Fruit fly (Drosophila melanogaster) whole organism, embryonic: Measurements from ENCODE around the gene CG5021.
A peak's percentile ranks its signal among the peaks of the same experiment; 100 is the strongest.

Experiments
- ATbp ChIP-seq: fragments of 200-800 bp; sonication (Bioruptor generic); optimal IDR thresholded peaks from 2 replicates; lab custom pipeline; 2017; ENCODE audit warnings: missing biosample characterization, mild to moderate bottlenecking, missing genetic modification characterization, missing genetic modification reagents
- Awh ChIP-seq: fragments of 200-800 bp; sonication (Bioruptor generic); IDR thresholded peaks from 2 replicates; pipeline ENCODE4, ENCODE4 v1.3.6; 2022; ENCODE audit warnings: missing biosample characterization, missing genetic modification characterization
- Blimp-1 ChIP-seq: fragments of 200-800 bp; sonication (Bioruptor generic); optimal IDR thresholded peaks from 3 replicates; lab custom pipeline; 2018; ENCODE audit warnings: missing biosample characterization, missing genetic modification characterization, mild to moderate bottlenecking, moderate library complexity, missing genetic modification reagents
- CG11398 ChIP-seq: fragments of 200-800 bp; sonication (Bioruptor generic); optimal IDR thresholded peaks from 2 replicates; lab custom pipeline; 2016; ENCODE audit warnings: missing biosample characterization, missing genetic modification characterization
- CG11456 ChIP-seq: fragments of 200-800 bp; sonication (Bioruptor generic); IDR thresholded peaks from 3 replicates; pipeline ENCODE4 v1.3.6; 2022; ENCODE audit warnings: missing biosample characterization, missing genetic modification characterization
- CG13894 ChIP-seq: fragments of 200-800 bp; sonication (Bioruptor generic); optimal IDR thresholded peaks from 3 replicates; lab custom pipeline; 2018; ENCODE audit warnings: missing biosample characterization, mild to moderate bottlenecking, missing genetic modification characterization, moderate library complexity
- CG14965 ChIP-seq: fragments of 200-800 bp; sonication (Bioruptor generic); optimal IDR thresholded peaks from 2 replicates; lab custom pipeline; 2016; ENCODE audit warnings: missing biosample characterization, missing genetic modification characterization, borderline replicate concordance
- CG15073 ChIP-seq: fragments of 200-800 bp; sonication (Bioruptor generic); optimal IDR thresholded peaks from 2 replicates; lab custom pipeline; 2016; ENCODE audit warnings: missing biosample characterization, missing genetic modification characterization
- CG15601 ChIP-seq: fragments of 200-800 bp; sonication (Bioruptor generic); optimal IDR thresholded peaks from 3 replicates; lab custom pipeline; 2019; ENCODE audit warnings: missing biosample characterization, mild to moderate bottlenecking, missing genetic modification characterization, moderate library complexity
- CG17361 ChIP-seq: fragments of 200-800 bp; sonication (Bioruptor generic); IDR thresholded peaks from 3 replicates; pipeline ENCODE4 v1.3.6; 2022; ENCODE audit warnings: missing biosample characterization, missing genetic modification characterization
- CG17912 ChIP-seq: fragments of 200-800 bp; sonication (Bioruptor generic); optimal IDR thresholded peaks from 2 replicates; lab custom pipeline; 2018; ENCODE audit warnings: missing biosample characterization, mild to moderate bottlenecking, missing genetic modification characterization
- CG18476 ChIP-seq: fragments of 200-800 bp; sonication (Bioruptor generic); optimal IDR thresholded peaks from 2 replicates; lab custom pipeline; 2016; ENCODE audit warnings: missing biosample characterization, mild to moderate bottlenecking, missing genetic modification characterization
- CG2712 ChIP-seq: fragments of 200-800 bp; optimal IDR thresholded peaks from 3 replicates; lab custom pipeline; 2019; ENCODE audit warnings: missing biosample characterization, mild to moderate bottlenecking, missing genetic modification characterization, moderate library complexity
- CG3838 ChIP-seq: fragments of 200-800 bp; sonication (Bioruptor generic); optimal IDR thresholded peaks from 3 replicates; lab custom pipeline; 2016; ENCODE audit warnings: missing biosample characterization, missing genetic modification characterization
- CG4282 ChIP-seq: fragments of 200-800 bp; sonication (Bioruptor generic); optimal IDR thresholded peaks from 2 replicates; lab custom pipeline; 2016; ENCODE audit warnings: missing biosample characterization, missing genetic modification characterization
- CG4820 ChIP-seq: fragments of 200-800 bp; sonication (Bioruptor generic); optimal IDR thresholded peaks from 3 replicates; lab custom pipeline; 2016; ENCODE audit warnings: missing biosample characterization, missing genetic modification characterization
- CG6175 ChIP-seq: fragments of 200-800 bp; sonication (Bioruptor generic); IDR thresholded peaks from 3 replicates; pipeline ENCODE4 v1.3.6; 2022; ENCODE audit warnings: missing biosample characterization, missing genetic modification characterization
- CG8388 ChIP-seq: fragments of 200-800 bp; sonication (Bioruptor generic); optimal IDR thresholded peaks from 2 replicates; lab custom pipeline; 2019; ENCODE audit warnings: missing biosample characterization, mild to moderate bottlenecking, missing genetic modification characterization, moderate library complexity
- CG8478 ChIP-seq: fragments of >200 bp; optimal IDR thresholded peaks from 2 replicates; lab custom pipeline; 2018
- CG9817 ChIP-seq: fragments of 200-800 bp; sonication (Bioruptor generic); optimal IDR thresholded peaks from 2 replicates; lab custom pipeline; 2018; ENCODE audit warnings: missing biosample characterization, mild to moderate bottlenecking, missing genetic modification characterization, moderate library complexity
- CHES-1-like ChIP-seq: fragments of 200-800 bp; sonication (Bioruptor generic); optimal IDR thresholded peaks from 2 replicates; lab custom pipeline; 2016; ENCODE audit warnings: missing biosample characterization, missing genetic modification characterization
- CkIIα-i1 ChIP-seq: fragments of 200-800 bp; sonication (Bioruptor generic); IDR thresholded peaks from 2 replicates; pipeline ENCODE4 v1.3.6; 2022; ENCODE audit warnings: missing biosample characterization, missing genetic modification characterization
- Drgx ChIP-seq: fragments of 200-800 bp; sonication (Bioruptor generic); IDR thresholded peaks from 2 replicates; pipeline ENCODE4 v1.3.6; 2022; ENCODE audit warnings: missing biosample characterization, missing genetic modification characterization
- HLH3B ChIP-seq: fragments of 200-800 bp; sonication (Bioruptor generic); IDR thresholded peaks from 2 replicates; pipeline ENCODE4 v1.3.6; 2022; ENCODE audit warnings: missing biosample characterization, missing genetic modification characterization
- HmgZ ChIP-seq: fragments of 200-800 bp; sonication (Bioruptor generic); optimal IDR thresholded peaks from 2 replicates; lab custom pipeline; 2018; ENCODE audit warnings: missing biosample characterization, mild to moderate bottlenecking, missing genetic modification characterization
- Hr78 ChIP-seq, 2 experiments: fragments of 200-800 bp in 1 of 2; fragments of >200 bp in 1 of 2; sonication (Bioruptor generic) in 1 of 2; optimal IDR thresholded peaks; 2 replicates each; lab custom pipeline; 2017 to 2019; ENCODE audit warnings: missing biosample characterization in 2 of 2, missing genetic modification characterization in 2 of 2, mild to moderate bottlenecking in 1 of 2, moderate library complexity in 1 of 2
- Lhr ChIP-seq: fragments of 200-800 bp; sonication (Bioruptor generic); optimal IDR thresholded peaks from 3 replicates; lab custom pipeline; 2017; ENCODE audit warnings: mild to moderate bottlenecking, missing biosample characterization, missing genetic modification reagents, missing genetic modification characterization
- Mad ChIP-seq: fragments of 200-800 bp; sonication (Bioruptor generic); optimal IDR thresholded peaks from 2 replicates; lab custom pipeline; 2016; ENCODE audit warnings: missing biosample characterization, missing genetic modification characterization
- Mrtf ChIP-seq: fragments of 200-800 bp; sonication (Bioruptor generic); IDR thresholded peaks from 3 replicates; pipeline ENCODE4 v1.3.6; 2022; ENCODE audit warnings: missing biosample characterization, missing genetic modification characterization
- Myb ChIP-seq: fragments of 200-800 bp; sonication (Bioruptor generic); optimal IDR thresholded peaks from 2 replicates; lab custom pipeline; 2016; ENCODE audit warnings: missing biosample characterization, missing genetic modification characterization
- NfI ChIP-seq: fragments of 200-800 bp; sonication (Bioruptor generic); optimal IDR thresholded peaks from 3 replicates; lab custom pipeline; 2018; ENCODE audit warnings: missing biosample characterization, mild to moderate bottlenecking, missing genetic modification characterization, moderate library complexity
- Pdp1 ChIP-seq, 2 experiments: fragments of 200-800 bp; sonication (Bioruptor generic); optimal IDR thresholded peaks; 3 replicates each; lab custom pipeline; 2016; ENCODE audit warnings: missing biosample characterization in 2 of 2, missing genetic modification characterization in 2 of 2, mild to moderate bottlenecking in 1 of 2, moderate library complexity in 1 of 2
- Rfx ChIP-seq: fragments of 200-800 bp; sonication (Bioruptor generic); IDR thresholded peaks from 2 replicates; pipeline ENCODE4 v1.3.6; 2022; ENCODE audit warnings: missing biosample characterization, missing genetic modification characterization
- ac ChIP-seq: fragments of 200-800 bp; sonication (Bioruptor generic); optimal IDR thresholded peaks from 3 replicates; lab custom pipeline; 2017; ENCODE audit warnings: missing biosample characterization, mild to moderate bottlenecking, missing genetic modification characterization
- ap ChIP-seq: fragments of 200-800 bp; sonication (Bioruptor generic); IDR thresholded peaks from 2 replicates; pipeline ENCODE4 v1.3.6; 2022; ENCODE audit warnings: missing biosample characterization, missing genetic modification characterization
- az2 ChIP-seq: fragments of 200-800 bp; sonication (Bioruptor generic); optimal IDR thresholded peaks from 3 replicates; lab custom pipeline; 2016; ENCODE audit warnings: missing biosample characterization, missing genetic modification characterization
- bbx ChIP-seq: fragments of 200-800 bp; sonication (Bioruptor generic); IDR thresholded peaks from 2 replicates; pipeline ENCODE4 v1.3.6; 2022; ENCODE audit warnings: missing biosample characterization, missing genetic modification characterization; ENCODE audit not compliant: partially characterized antibody
- crol ChIP-seq: fragments of 200-800 bp; sonication (Bioruptor generic); IDR thresholded peaks from 2 replicates; pipeline ENCODE4 v1.3.6; 2022; ENCODE audit warnings: missing biosample characterization, missing genetic modification characterization
- dysf ChIP-seq: fragments of 200-800 bp; sonication (Bioruptor generic); IDR thresholded peaks from 3 replicates; pipeline ENCODE4 v1.3.6; 2022; ENCODE audit warnings: missing biosample characterization, missing genetic modification characterization
- exex ChIP-seq: fragments of 200-800 bp; sonication (Bioruptor generic); optimal IDR thresholded peaks from 4 replicates; lab custom pipeline; 2018; ENCODE audit warnings: missing biosample characterization, mild to moderate bottlenecking, missing genetic modification characterization, moderate library complexity
- fd96Cb ChIP-seq: fragments of 200-800 bp; sonication (Bioruptor generic); optimal IDR thresholded peaks from 2 replicates; lab custom pipeline; 2018; ENCODE audit warnings: missing biosample characterization, mild to moderate bottlenecking, missing genetic modification characterization, moderate library complexity
- hbn ChIP-seq: fragments of 200-800 bp; sonication (Bioruptor generic); IDR thresholded peaks from 2 replicates; pipeline ENCODE4 v1.3.6; 2022; ENCODE audit warnings: missing biosample characterization, missing genetic modification characterization; ENCODE audit not compliant: partially characterized antibody
- kni ChIP-seq: fragments of 200-800 bp; sonication (Bioruptor generic); optimal IDR thresholded peaks from 3 replicates; lab custom pipeline; 2017; ENCODE audit warnings: mild to moderate bottlenecking, missing biosample characterization, missing genetic modification reagents, missing genetic modification characterization
- lola ChIP-seq, 3 experiments: fragments of >200 bp in 2 of 3; fragments of 200-800 bp in 1 of 3; sonication (Bioruptor generic) in 1 of 3; optimal IDR thresholded peaks; 2 replicates each; lab custom pipeline; 2017 to 2019; ENCODE audit warnings: missing biosample characterization in 3 of 3, missing genetic modification characterization in 3 of 3, mild to moderate bottlenecking in 1 of 3, moderate library complexity in 1 of 3
- mam ChIP-seq: fragments of 200-800 bp; sonication (Bioruptor generic); optimal IDR thresholded peaks from 3 replicates; lab custom pipeline; 2016; ENCODE audit warnings: missing biosample characterization, missing genetic modification characterization
- row ChIP-seq: fragments of 200-800 bp; sonication (Bioruptor generic); IDR thresholded peaks from 3 replicates; pipeline ENCODE4 v1.3.6; 2022; ENCODE audit warnings: missing biosample characterization, missing genetic modification characterization
- shn ChIP-seq: fragments of 200-800 bp; sonication (Bioruptor generic); optimal IDR thresholded peaks from 3 replicates; lab custom pipeline; 2016; ENCODE audit warnings: missing biosample characterization, missing genetic modification characterization
- tll ChIP-seq, 2 experiments: fragments of 200-800 bp in 1 of 2; fragments of >200 bp in 1 of 2; sonication (Bioruptor generic) in 1 of 2; optimal IDR thresholded peaks; 2 replicates each; lab custom pipeline; 2017 to 2019; ENCODE audit warnings: missing biosample characterization in 2 of 2, missing genetic modification characterization in 2 of 2, mild to moderate bottlenecking in 1 of 2, moderate library complexity in 1 of 2
- ttk ChIP-seq: fragments of 200-800 bp; sonication (Bioruptor generic); IDR thresholded peaks from 2 replicates; pipeline ENCODE4 v2.1.2; 2022; ENCODE audit warnings: missing biosample characterization, missing genetic modification characterization
- twi ChIP-seq: fragments of 200-800 bp; optimal IDR thresholded peaks from 2 replicates; lab custom pipeline; 2019; ENCODE audit warnings: missing biosample characterization, mild to moderate bottlenecking, missing genetic modification characterization, moderate library complexity
- wek ChIP-seq: fragments of 200-800 bp; sonication (Bioruptor generic); optimal IDR thresholded peaks from 3 replicates; lab custom pipeline; 2018; ENCODE audit warnings: missing biosample characterization, mild to moderate bottlenecking, missing genetic modification characterization, moderate library complexity

CG5021 gene

dm6 chr3L:8958557-8958956 is 8.1 kb upstream of the CG5021 start, which contains the start of gene CG13313:
Gene CG13313 (plus strand): TSS chr3L:8958857.
- TF ChIP-seq lola (GFP tag; optimal IDR thresholded peaks at IDR 0.05; lab: Kevin White, UChicago) (no peak), CG4282 (GFP tag; lab: Kevin White, UChicago) (no peak), CG8478 (lab: Kevin White, UChicago) (no peak), HmgZ (tag; lab: Kevin White, UChicago) (no peak), Blimp-1 (GFP tag; lab: Kevin White, UChicago) (peak; percentile 51), HLH3B (GFP tag; lab: Robert Waterston, UW) (no peak), CG6175 (GFP tag; lab: Robert Waterston, UW) (no peak), ttk (GFP tag; lab: Robert Waterston, UW) (no peak), Mad (GFP tag; lab: Kevin White, UChicago) (no peak), mam (no peak), Hr78 (GFP tag; optimal IDR thresholded peaks at IDR 0.05; lab: Kevin White, UChicago) (peak in 1 of 2 experiments; percentile 5), NfI (GFP tag; lab: Kevin White, UChicago) (no peak), CG15073 (no peak), tll (GFP tag; optimal IDR thresholded peaks at IDR 0.05; lab: Kevin White, UChicago) (no peak), bbx (no peak), CG2712 (tag; lab: Kevin White, UChicago) (peak; percentile 27), Lhr (GFP tag; lab: Kevin White, UChicago) (no peak), CG14965 (GFP tag; lab: Kevin White, UChicago) (no peak), ATbp (GFP tag; lab: Kevin White, UChicago) (no peak), shn (GFP tag; lab: Kevin White, UChicago) (no peak), hbn (no peak), fd96Cb (no peak), row (GFP tag; lab: Robert Waterston, UW) (peak; percentile 49), CG17361 (GFP tag; lab: Robert Waterston, UW) (no peak), CG17912 (no peak), ap (GFP tag; lab: Robert Waterston, UW) (no peak), CG4820 (GFP tag; lab: Kevin White, UChicago) (no peak), exex (tag; lab: Kevin White, UChicago) (no peak), wek (GFP tag; lab: Kevin White, UChicago) (no peak), CkIIα-i1 (GFP tag; lab: Robert Waterston, UW) (no peak), CG3838 (GFP tag; lab: Kevin White, UChicago) (no peak), CG8388 (GFP tag; lab: Kevin White, UChicago) (no peak), CG11398 (GFP tag; lab: Kevin White, UChicago) (no peak), Pdp1 (GFP tag; optimal IDR thresholded peaks at IDR 0.05; lab: Kevin White, UChicago) (no peak), Awh (GFP tag; lab: Robert Waterston, UW) (no peak), az2 (GFP tag; lab: Kevin White, UChicago) (no peak), CG15601 (no peak), CHES-1-like (no peak), crol (no peak), kni (no peak), CG13894 (tag; lab: Kevin White, UChicago) (no peak), Myb (GFP tag; lab: Kevin White, UChicago) (no peak), twi (tag; lab: Kevin White, UChicago) (no peak), ac (no peak), CG18476 (GFP tag; lab: Kevin White, UChicago) (no peak), dysf (GFP tag; lab: Robert Waterston, UW) (peak; percentile 7; the same call in 1 of the 3 replicates), Mrtf (GFP tag; lab: Robert Waterston, UW) (no peak), Drgx (GFP tag; lab: Robert Waterston, UW) (no peak), CG11456 (no peak), Rfx (GFP tag; lab: Robert Waterston, UW) (no peak), CG9817 (tag; lab: Kevin White, UChicago) (peak; percentile 7)
